Worm (Caenorhabditis elegans) whole organism, L1 larva: Measurements from ENCODE around the gene ogdh-1.

Experiments used
- C34B4.2 ChIP-seq: sonication (generic microtip); optimal IDR thresholded peaks from 2 replicates; lab custom pipeline; 2017; ENCODE audit warnings: mild to moderate bottlenecking, missing genetic modification characterization, missing compliant biosample characterization
- F16B12.6 ChIP-seq: fragments of 150-350 bp; optimal IDR thresholded peaks from 2 replicates; lab custom pipeline; 2014; ENCODE audit warnings: missing biosample characterization, missing genetic modification characterization
- aha-1 ChIP-seq: fragments of 150-350 bp; optimal IDR thresholded peaks from 2 replicates; lab custom pipeline; 2014; ENCODE audit warnings: missing biosample characterization, missing genetic modification characterization
- alr-1 ChIP-seq: fragments of 200-800 bp; sonication (Bioruptor generic); optimal IDR thresholded peaks from 2 replicates; lab custom pipeline; 2018; ENCODE audit warnings: borderline replicate concordance, mild to moderate bottlenecking, missing genetic modification characterization, missing compliant biosample characterization
- ceh-88 ChIP-seq: fragments of 200-800 bp; sonication (Bioruptor generic); IDR thresholded peaks from 2 replicates; pipeline ENCODE4 v1.3.6; 2022; ENCODE audit warnings: missing genetic modification characterization, missing compliant biosample characterization
- ceh-90 ChIP-seq: sonication (generic microtip); optimal IDR thresholded peaks from 2 replicates; lab custom pipeline; 2016; ENCODE audit warnings: missing genetic modification characterization, missing compliant biosample characterization
- ces-1 ChIP-seq: fragments of 150-350 bp; optimal IDR thresholded peaks from 2 replicates; lab custom pipeline; 2014; ENCODE audit warnings: missing biosample characterization, missing genetic modification reagents, missing genetic modification characterization
- dpl-1 ChIP-seq, 3 experiments: fragments of 150-350 bp in 2 of 3; sonication (generic microtip) in 1 of 3; optimal IDR thresholded peaks; 2 replicates each; lab custom pipeline; 2014 to 2017; ENCODE audit warnings: missing biosample characterization in 3 of 3, missing genetic modification characterization in 3 of 3, missing genetic modification reagents in 3 of 3
- dsc-1 ChIP-seq: sonication (generic microtip); optimal IDR thresholded peaks from 2 replicates; lab custom pipeline; 2016; ENCODE audit warnings: mild to moderate bottlenecking, missing genetic modification characterization, missing compliant biosample characterization
- efl-3 ChIP-seq: fragments of 200-800 bp; sonication (Bioruptor generic); optimal IDR thresholded peaks from 2 replicates; lab custom pipeline; 2018; ENCODE audit warnings: mild to moderate bottlenecking, missing genetic modification characterization, missing compliant biosample characterization
- egl-13 ChIP-seq: sonication (generic microtip); optimal IDR thresholded peaks from 2 replicates; lab custom pipeline; 2016; ENCODE audit warnings: missing genotype, missing genetic modification reagents, missing genetic modification characterization, missing compliant biosample characterization
- egl-27 ChIP-seq, 2 experiments: fragments of 150-350 bp in 1 of 2; sonication (generic microtip); optimal IDR thresholded peaks; 3 replicates each; lab custom pipeline; 2017 to 2018; ENCODE audit warnings: missing biosample characterization in 2 of 2, missing genetic modification characterization in 2 of 2, missing genetic modification reagents in 2 of 2
- elt-2 ChIP-seq: sonication (generic microtip); optimal IDR thresholded peaks from 2 replicates; lab custom pipeline; 2016; ENCODE audit warnings: missing genetic modification characterization, mild to moderate bottlenecking, inconsistent platforms, missing compliant biosample characterization, missing genetic modification reagents
- ets-5 ChIP-seq: fragments of 200-800 bp; sonication (Bioruptor generic); IDR thresholded peaks from 2 replicates; pipeline ENCODE4 v1.3.6; 2022; ENCODE audit warnings: missing genetic modification characterization, missing compliant biosample characterization
- fkh-10 ChIP-seq: sonication (generic microtip); optimal IDR thresholded peaks from 2 replicates; lab custom pipeline; 2017; ENCODE audit warnings: missing biosample characterization, missing genetic modification reagents, missing genetic modification characterization
- fkh-4 ChIP-seq: sonication (generic microtip); optimal IDR thresholded peaks from 2 replicates; lab custom pipeline; 2016; ENCODE audit warnings: missing compliant biosample characterization, missing genetic modification characterization, borderline replicate concordance
- fkh-8 ChIP-seq: sonication (generic microtip); optimal IDR thresholded peaks from 2 replicates; lab custom pipeline; 2016; ENCODE audit warnings: mild to moderate bottlenecking, missing genetic modification characterization, missing compliant biosample characterization
- fos-1 ChIP-seq: fragments of 150-350 bp; optimal IDR thresholded peaks from 2 replicates; lab custom pipeline; 2014; ENCODE audit warnings: missing biosample characterization, missing genetic modification characterization
- hlh-17 ChIP-seq: fragments of 200-800 bp; sonication (Bioruptor generic); optimal IDR thresholded peaks from 2 replicates; lab custom pipeline; 2018; ENCODE audit warnings: missing genetic modification characterization, mild to moderate bottlenecking, missing compliant biosample characterization, moderate library complexity, borderline replicate concordance
- hlh-4 ChIP-seq: sonication (generic microtip); optimal IDR thresholded peaks from 2 replicates; lab custom pipeline; 2016; ENCODE audit warnings: mild to moderate bottlenecking, missing genetic modification characterization, missing compliant biosample characterization
- lin-13 ChIP-seq: fragments of 150-350 bp; optimal IDR thresholded peaks from 2 replicates; lab custom pipeline; 2014; ENCODE audit warnings: missing biosample characterization, missing genetic modification reagents, missing genetic modification characterization
- lin-15B ChIP-seq: fragments of 150-350 bp; sonication (generic microtip); optimal IDR thresholded peaks from 3 replicates; lab custom pipeline; 2014; ENCODE audit warnings: missing biosample characterization, missing genetic modification characterization
- lin-35 ChIP-seq, 2 experiments: fragments of 150-350 bp; optimal IDR thresholded peaks; 2 replicates each; lab custom pipeline; 2014; ENCODE audit warnings: missing biosample characterization in 2 of 2, missing genetic modification characterization in 2 of 2, missing genetic modification reagents in 2 of 2
- lir-3 ChIP-seq: sonication (generic microtip); optimal IDR thresholded peaks from 2 replicates; lab custom pipeline; 2016; ENCODE audit warnings: mild to moderate bottlenecking, missing genetic modification characterization, moderate library complexity, missing compliant biosample characterization; ENCODE audit not compliant: poor library complexity
- lsy-2 ChIP-seq, 2 experiments: fragments of 150-350 bp; optimal IDR thresholded peaks; 2 replicates each; lab custom pipeline; 2014; ENCODE audit warnings: missing biosample characterization in 2 of 2, missing genetic modification characterization in 2 of 2
- mab-9 ChIP-seq: fragments of 200-800 bp; sonication (Bioruptor generic); IDR thresholded peaks from 2 replicates; pipeline ENCODE4 v1.3.6; 2022; ENCODE audit warnings: missing genetic modification reagents, missing genetic modification characterization, missing compliant biosample characterization
- mef-2 ChIP-seq: fragments of 150-350 bp; optimal IDR thresholded peaks from 2 replicates; lab custom pipeline; 2014; ENCODE audit warnings: missing biosample characterization, missing genetic modification characterization
- nhr-11 ChIP-seq: fragments of 150-350 bp; optimal IDR thresholded peaks from 2 replicates; lab custom pipeline; 2014; ENCODE audit warnings: missing biosample characterization, missing genetic modification characterization
- nhr-12 ChIP-seq: sonication (generic microtip); optimal IDR thresholded peaks from 2 replicates; lab custom pipeline; 2017; ENCODE audit warnings: missing biosample characterization, missing genetic modification characterization
- nhr-19 ChIP-seq: fragments of 200-800 bp; sonication (Bioruptor generic); conservative IDR thresholded peaks from 2 replicates; pipeline ENCODE4 v1.3.6; 2022; ENCODE audit warnings: missing genetic modification characterization, missing compliant biosample characterization
- nhr-20 ChIP-seq: sonication (generic microtip); optimal IDR thresholded peaks from 2 replicates; lab custom pipeline; 2016; ENCODE audit warnings: mild to moderate bottlenecking, missing genetic modification characterization, missing compliant biosample characterization
- nhr-237 ChIP-seq: fragments of 150-350 bp; optimal IDR thresholded peaks from 2 replicates; lab custom pipeline; 2014; ENCODE audit warnings: missing biosample characterization, missing genetic modification characterization
- nhr-28 ChIP-seq: fragments of 150-350 bp; optimal IDR thresholded peaks from 2 replicates; lab custom pipeline; 2014; ENCODE audit warnings: missing biosample characterization, missing genetic modification characterization
- nhr-47 ChIP-seq: sonication (generic microtip); optimal IDR thresholded peaks from 2 replicates; lab custom pipeline; 2016; ENCODE audit warnings: mild to moderate bottlenecking, missing genetic modification characterization, moderate library complexity, missing compliant biosample characterization
- pqm-1 ChIP-seq: sonication (generic microtip); optimal IDR thresholded peaks from 3 replicates; lab custom pipeline; 2017; ENCODE audit warnings: missing biosample characterization, missing genetic modification characterization
- rnt-1 ChIP-seq: sonication (generic microtip); optimal IDR thresholded peaks from 2 replicates; lab custom pipeline; 2016; ENCODE audit warnings: mild to moderate bottlenecking, missing genetic modification characterization, moderate library complexity, missing compliant biosample characterization
- skn-1 ChIP-seq: fragments of 150-350 bp; optimal IDR thresholded peaks from 2 replicates; lab custom pipeline; 2014; ENCODE audit warnings: missing biosample characterization, missing genetic modification characterization
- snpc-4 ChIP-seq: fragments of 150-350 bp; optimal IDR thresholded peaks from 2 replicates; lab custom pipeline; 2014; ENCODE audit warnings: missing biosample characterization, missing genetic modification characterization
- snu-23 ChIP-seq: sonication (generic microtip); optimal IDR thresholded peaks from 2 replicates; lab custom pipeline; 2016; ENCODE audit warnings: missing genetic modification characterization, missing compliant biosample characterization
- sox-4 ChIP-seq: sonication (generic microtip); optimal IDR thresholded peaks from 2 replicates; lab custom pipeline; 2016; ENCODE audit warnings: missing genetic modification characterization, missing compliant biosample characterization
- sptf-1 ChIP-seq: fragments of 150-350 bp; optimal IDR thresholded peaks from 2 replicates; lab custom pipeline; 2014; ENCODE audit warnings: missing biosample characterization, missing genetic modification characterization
- sup-37 ChIP-seq: fragments of 200-800 bp; sonication (Bioruptor generic); optimal IDR thresholded peaks from 2 replicates; lab custom pipeline; 2018; ENCODE audit warnings: mild to moderate bottlenecking, missing genetic modification characterization, missing compliant biosample characterization
- swsn-7 ChIP-seq: sonication (generic microtip); optimal IDR thresholded peaks from 2 replicates; lab custom pipeline; 2016; ENCODE audit warnings: missing genetic modification characterization, missing compliant biosample characterization
- tbx-2 ChIP-seq: sonication (generic microtip); optimal IDR thresholded peaks from 2 replicates; lab custom pipeline; 2016; ENCODE audit warnings: missing genetic modification characterization, missing compliant biosample characterization
- tlp-1 ChIP-seq: fragments of 150-350 bp; optimal IDR thresholded peaks from 2 replicates; lab custom pipeline; 2014; ENCODE audit warnings: missing biosample characterization, missing genetic modification characterization
- unc-130 ChIP-seq: fragments of 150-350 bp; optimal IDR thresholded peaks from 2 replicates; lab custom pipeline; 2017; ENCODE audit warnings: missing biosample characterization, missing genetic modification characterization, inconsistent platforms
- unc-62 ChIP-seq: fragments of 150-350 bp; optimal IDR thresholded peaks from 2 replicates; lab custom pipeline; 2014; ENCODE audit warnings: missing biosample characterization, missing genetic modification reagents, missing genetic modification characterization
- unc-86 ChIP-seq: sonication (generic microtip); optimal IDR thresholded peaks from 2 replicates; lab custom pipeline; 2016; ENCODE audit warnings: missing genetic modification characterization, missing compliant biosample characterization
- unc-98 ChIP-seq: fragments of 200-800 bp; sonication (Bioruptor generic); IDR thresholded peaks from 2 replicates; pipeline ENCODE4 v1.3.6; 2022; ENCODE audit warnings: missing genetic modification characterization, missing compliant biosample characterization
- vab-15 ChIP-seq: sonication (generic microtip); optimal IDR thresholded peaks from 2 replicates; lab custom pipeline; 2017; ENCODE audit warnings: missing genotype, mild to moderate bottlenecking, missing genetic modification characterization, missing compliant biosample characterization
- ztf-11 ChIP-seq, 2 experiments: sonication (generic microtip); optimal IDR thresholded peaks; 2 replicates each; lab custom pipeline; 2016 to 2017; ENCODE audit warnings: missing genetic modification characterization in 2 of 2, missing biosample characterization in 1 of 2, missing compliant biosample characterization in 1 of 2

The ogdh-1 gene

ce11 chrIV:4715785-4716184 lies 12.0 kb upstream of the ogdh-1 start, which contains the start of gene miro-1:
Gene miro-1 (minus strand): TSS chrIV:4715807.
- peak in 1 of 2 experiments; percentile 38 for TF ChIP-seq lsy-2 (tag; optimal IDR thresholded peaks at IDR 0.05; lab: Kevin White, UChicago)
- TF ChIP-seq, all 84 proteins: peak for 1; not testable (repeated sequence) for 83

ce11 chrIV:4712376-4712775 lies 8.6 kb upstream of the ogdh-1 start, which contains the start of gene yars-2:
Gene yars-2 (minus strand): TSS chrIV:4712624.
- TF ChIP-seq tbx-2 (tag; lab: Kevin White, UChicago) (peak; percentile 20), elt-2 (tag; lab: Kevin White, UChicago) (no peak), fkh-10 (GFP tag; lab: Kevin White, UChicago) (no peak), egl-27 (tag; optimal IDR thresholded peaks at IDR 0.05; lab: Kevin White, UChicago) (no peak), nhr-237 (no peak), dpl-1 (GFP tag; optimal IDR thresholded peaks at IDR 0.05; lab: Kevin White, UChicago) (peak in 1 of 3 experiments; percentile 42), hlh-17 (GFP tag; lab: Kevin White, UChicago) (no peak), vab-15 (no peak), mab-9 (GFP tag; lab: Robert Waterston, UW) (no peak), sup-37 (GFP tag; lab: Kevin White, UChicago) (no peak), hlh-4 (tag; lab: Kevin White, UChicago) (no peak), nhr-11 (tag; lab: Kevin White, UChicago) (no peak), snpc-4 (tag; lab: Kevin White, UChicago) (no peak), ztf-11 (tag; optimal IDR thresholded peaks at IDR 0.05; lab: Kevin White, UChicago) (peak in 1 of 2 experiments; percentile 6), egl-13 (tag; lab: Kevin White, UChicago) (no peak), fos-1 (no peak), unc-62 (GFP tag; lab: Kevin White, UChicago) (no peak), nhr-20 (tag; lab: Kevin White, UChicago) (no peak), ceh-90 (tag; lab: Kevin White, UChicago) (peak; percentile 71), sox-4 (tag; lab: Kevin White, UChicago) (no peak), unc-130 (tag; lab: Kevin White, UChicago) (no peak), nhr-19 (GFP tag; lab: Robert Waterston, UW) (no peak), skn-1 (tag; lab: Kevin White, UChicago) (no peak), C34B4.2 (tag; lab: Kevin White, UChicago) (no peak), dsc-1 (tag; lab: Kevin White, UChicago) (no peak), unc-86 (tag; lab: Kevin White, UChicago) (no peak), fkh-4 (tag; lab: Kevin White, UChicago) (no peak), snu-23 (GFP tag; lab: Kevin White, UChicago) (no peak), efl-3 (GFP tag; lab: Kevin White, UChicago) (no peak), alr-1 (no peak), nhr-28 (tag; lab: Kevin White, UChicago) (no peak), swsn-7 (tag; lab: Kevin White, UChicago) (no peak), aha-1 (tag; lab: Kevin White, UChicago) (no peak), rnt-1 (tag; lab: Kevin White, UChicago) (peak; percentile 73), nhr-47 (tag; lab: Kevin White, UChicago) (peak; percentile 42), lsy-2 (tag; optimal IDR thresholded peaks at IDR 0.05; lab: Kevin White, UChicago) (peak; percentile 20 to 48), lir-3 (tag; lab: Kevin White, UChicago) (peak; percentile 52), tlp-1 (tag; lab: Kevin White, UChicago) (no peak), ceh-88 (GFP tag; lab: Robert Waterston, UW) (no peak), sptf-1 (no peak), fkh-8 (tag; lab: Kevin White, UChicago) (no peak), ets-5 (GFP tag; lab: Robert Waterston, UW) (no peak), nhr-12 (tag; lab: Kevin White, UChicago) (no peak), ces-1 (GFP tag; lab: Kevin White, UChicago) (no peak), lin-15B (tag; lab: Kevin White, UChicago) (no peak), lin-35 (GFP tag; optimal IDR thresholded peaks at IDR 0.05; lab: Kevin White, UChicago) (peak in 1 of 2 experiments; percentile 4), lin-13 (GFP tag; lab: Kevin White, UChicago) (no peak), F16B12.6 (tag; lab: Kevin White, UChicago) (no peak), mef-2 (tag; lab: Kevin White, UChicago) (no peak), unc-98 (GFP tag; lab: Robert Waterston, UW) (no peak), pqm-1 (tag; lab: Kevin White, UChicago) (no peak)
